Worm (Caenorhabditis elegans) whole organism, L1 larva: ENCODE data around the gene gipc-1.

Source experiments
- C04F5.9 ChIP-seq: sonication (generic microtip); optimal IDR thresholded peaks from 2 replicates; lab custom pipeline; 2016; ENCODE audit warnings: missing genetic modification characterization, missing compliant biosample characterization
- C16A3.4 ChIP-seq: fragments of 150-350 bp; optimal IDR thresholded peaks from 2 replicates; lab custom pipeline; 2014; ENCODE audit warnings: missing biosample characterization, missing genetic modification characterization
- C34B4.2 ChIP-seq: sonication (generic microtip); optimal IDR thresholded peaks from 2 replicates; lab custom pipeline; 2017; ENCODE audit warnings: mild to moderate bottlenecking, missing genetic modification characterization, missing compliant biosample characterization
- F16B12.6 ChIP-seq: fragments of 150-350 bp; optimal IDR thresholded peaks from 2 replicates; lab custom pipeline; 2014; ENCODE audit warnings: missing biosample characterization, missing genetic modification characterization
- aha-1 ChIP-seq: fragments of 150-350 bp; optimal IDR thresholded peaks from 2 replicates; lab custom pipeline; 2014; ENCODE audit warnings: missing biosample characterization, missing genetic modification characterization
- alr-1 ChIP-seq: fragments of 200-800 bp; sonication (Bioruptor generic); optimal IDR thresholded peaks from 2 replicates; lab custom pipeline; 2018; ENCODE audit warnings: borderline replicate concordance, mild to moderate bottlenecking, missing genetic modification characterization, missing compliant biosample characterization
- ama-1 ChIP-seq: fragments of 150-350 bp; optimal IDR thresholded peaks from 2 replicates; lab custom pipeline; 2014
- ceh-63 ChIP-seq: fragments of 200-800 bp; sonication (Bioruptor generic); optimal IDR thresholded peaks from 2 replicates; lab custom pipeline; 2018; ENCODE audit warnings: mild to moderate bottlenecking, missing genetic modification characterization, missing compliant biosample characterization
- ceh-82 ChIP-seq, 3 experiments: fragments of 150-350 bp in 1 of 3; sonication (generic microtip) in 2 of 3; optimal IDR thresholded peaks; 2 replicates each; lab custom pipeline; 2014 to 2017; ENCODE audit warnings: missing biosample characterization in 3 of 3, missing genetic modification characterization in 3 of 3
- dpl-1 ChIP-seq, 3 experiments: fragments of 150-350 bp in 2 of 3; sonication (generic microtip) in 1 of 3; optimal IDR thresholded peaks; 2 replicates each; lab custom pipeline; 2014 to 2017; ENCODE audit warnings: missing biosample characterization in 3 of 3, missing genetic modification characterization in 3 of 3, missing genetic modification reagents in 3 of 3
- dsc-1 ChIP-seq: sonication (generic microtip); optimal IDR thresholded peaks from 2 replicates; lab custom pipeline; 2016; ENCODE audit warnings: mild to moderate bottlenecking, missing genetic modification characterization, missing compliant biosample characterization
- egl-13 ChIP-seq: sonication (generic microtip); optimal IDR thresholded peaks from 2 replicates; lab custom pipeline; 2016; ENCODE audit warnings: missing genotype, missing genetic modification reagents, missing genetic modification characterization, missing compliant biosample characterization
- elt-2 ChIP-seq: sonication (generic microtip); optimal IDR thresholded peaks from 2 replicates; lab custom pipeline; 2016; ENCODE audit warnings: missing genetic modification characterization, mild to moderate bottlenecking, inconsistent platforms, missing compliant biosample characterization, missing genetic modification reagents
- elt-3 ChIP-seq, 6 experiments: fragments of 150-350 bp in 1 of 6; sonication (generic microtip); optimal IDR thresholded peaks; 2 replicates each; lab custom pipeline; 2017 to 2018; ENCODE audit warnings: missing biosample characterization in 6 of 6, missing genetic modification characterization in 6 of 6, inconsistent platforms in 1 of 6
- ets-5 ChIP-seq: fragments of 200-800 bp; sonication (Bioruptor generic); IDR thresholded peaks from 2 replicates; pipeline ENCODE4 v1.3.6; 2022; ENCODE audit warnings: missing genetic modification characterization, missing compliant biosample characterization
- fkh-4 ChIP-seq: sonication (generic microtip); optimal IDR thresholded peaks from 2 replicates; lab custom pipeline; 2016; ENCODE audit warnings: missing compliant biosample characterization, missing genetic modification characterization, borderline replicate concordance
- hpl-2 ChIP-seq: fragments of 150-350 bp; optimal IDR thresholded peaks from 2 replicates; lab custom pipeline; 2014; ENCODE audit warnings: missing biosample characterization, missing genetic modification reagents, missing genetic modification characterization
- isw-1 ChIP-seq: fragments of 200-800 bp; sonication (Bioruptor generic); IDR thresholded peaks from 2 replicates; pipeline ENCODE4 v1.3.6; 2022; ENCODE audit warnings: missing genetic modification characterization, missing compliant biosample characterization
- lin-13 ChIP-seq: fragments of 150-350 bp; optimal IDR thresholded peaks from 2 replicates; lab custom pipeline; 2014; ENCODE audit warnings: missing biosample characterization, missing genetic modification reagents, missing genetic modification characterization
- mab-9 ChIP-seq: fragments of 200-800 bp; sonication (Bioruptor generic); IDR thresholded peaks from 2 replicates; pipeline ENCODE4 v1.3.6; 2022; ENCODE audit warnings: missing genetic modification reagents, missing genetic modification characterization, missing compliant biosample characterization
- mdl-1 ChIP-seq, 2 experiments: fragments of 150-350 bp; optimal IDR thresholded peaks; 2 replicates each; lab custom pipeline; 2014 to 2017; ENCODE audit warnings: missing biosample characterization in 2 of 2, missing genetic modification characterization in 2 of 2, inconsistent platforms in 1 of 2
- mef-2 ChIP-seq: fragments of 150-350 bp; optimal IDR thresholded peaks from 2 replicates; lab custom pipeline; 2014; ENCODE audit warnings: missing biosample characterization, missing genetic modification characterization
- nhr-11 ChIP-seq: fragments of 150-350 bp; optimal IDR thresholded peaks from 2 replicates; lab custom pipeline; 2014; ENCODE audit warnings: missing biosample characterization, missing genetic modification characterization
- nhr-28 ChIP-seq: fragments of 150-350 bp; optimal IDR thresholded peaks from 2 replicates; lab custom pipeline; 2014; ENCODE audit warnings: missing biosample characterization, missing genetic modification characterization
- nhr-47 ChIP-seq: sonication (generic microtip); optimal IDR thresholded peaks from 2 replicates; lab custom pipeline; 2016; ENCODE audit warnings: mild to moderate bottlenecking, missing genetic modification characterization, moderate library complexity, missing compliant biosample characterization
- nhr-71 ChIP-seq: sonication (generic microtip); optimal IDR thresholded peaks from 2 replicates; lab custom pipeline; 2016; ENCODE audit warnings: mild to moderate bottlenecking, missing genetic modification characterization, moderate library complexity, missing compliant biosample characterization
- nhr-76 ChIP-seq: sonication (generic microtip); optimal IDR thresholded peaks from 2 replicates; lab custom pipeline; 2017; ENCODE audit warnings: missing biosample characterization, missing genetic modification characterization
- pag-3 ChIP-seq: sonication (generic microtip); optimal IDR thresholded peaks from 2 replicates; lab custom pipeline; 2017; ENCODE audit warnings: missing genetic modification characterization, mild to moderate bottlenecking, missing compliant biosample characterization, antibody characterized with exemption, borderline replicate concordance; ENCODE audit not compliant: insufficient read depth
- rnt-1 ChIP-seq: sonication (generic microtip); optimal IDR thresholded peaks from 2 replicates; lab custom pipeline; 2016; ENCODE audit warnings: mild to moderate bottlenecking, missing genetic modification characterization, moderate library complexity, missing compliant biosample characterization
- skn-1 ChIP-seq: fragments of 150-350 bp; optimal IDR thresholded peaks from 2 replicates; lab custom pipeline; 2014; ENCODE audit warnings: missing biosample characterization, missing genetic modification characterization
- sox-4 ChIP-seq: sonication (generic microtip); optimal IDR thresholded peaks from 2 replicates; lab custom pipeline; 2016; ENCODE audit warnings: missing genetic modification characterization, missing compliant biosample characterization
- unc-30 ChIP-seq: sonication (generic microtip); optimal IDR thresholded peaks from 2 replicates; lab custom pipeline; 2017; ENCODE audit warnings: missing biosample characterization, missing genetic modification characterization
- unc-62 ChIP-seq: fragments of 150-350 bp; optimal IDR thresholded peaks from 2 replicates; lab custom pipeline; 2014; ENCODE audit warnings: missing biosample characterization, missing genetic modification reagents, missing genetic modification characterization
- vab-15 ChIP-seq: sonication (generic microtip); optimal IDR thresholded peaks from 2 replicates; lab custom pipeline; 2017; ENCODE audit warnings: missing genotype, mild to moderate bottlenecking, missing genetic modification characterization, missing compliant biosample characterization
- xbp-1 ChIP-seq: sonication (generic microtip); optimal IDR thresholded peaks from 2 replicates; lab custom pipeline; 2016; ENCODE audit warnings: missing genetic modification characterization, missing compliant biosample characterization
- zag-1 ChIP-seq: fragments of 150-350 bp; optimal IDR thresholded peaks from 2 replicates; lab custom pipeline; 2014; ENCODE audit warnings: missing biosample characterization, missing genetic modification characterization

Gene gipc-1

DNA sequence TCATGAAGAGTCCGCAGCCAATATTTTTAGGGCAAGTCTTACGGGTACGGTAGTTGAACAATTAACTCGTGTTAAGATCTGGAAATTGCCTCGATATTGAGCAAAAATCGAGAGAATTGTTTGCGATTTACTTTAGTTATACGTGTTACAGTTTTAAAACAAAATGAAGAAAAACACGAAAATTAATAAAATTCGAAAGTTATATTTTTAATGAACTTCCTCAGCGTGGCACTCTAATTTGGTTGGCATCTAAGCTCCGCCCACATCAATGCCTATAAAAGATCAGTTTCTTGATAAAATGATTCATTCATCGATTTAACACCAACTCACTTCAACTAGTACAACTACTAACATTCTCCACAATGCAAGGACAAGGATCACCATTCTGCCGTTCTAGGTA is at the start of gene gipc-1:
Gene gipc-1 (plus strand): TSS at position 301 of the 400 bp plus-strand sequence.
- TF ChIP-seq xbp-1 (no peak), ama-1 (no peak)
- TF ChIP-seq, all 84 proteins: peak for 0

- TF ChIP-seq mef-2 (tag; lab: Kevin White, UChicago): no peak
- no peak for TF ChIP-seq elt-3 (tag; optimal IDR thresholded peaks at IDR 0.05; lab: Kevin White, UChicago)
- no peak for TF ChIP-seq ceh-82 (tag; optimal IDR thresholded peaks at IDR 0.05; lab: Kevin White, UChicago)
- TF ChIP-seq nhr-71 (tag; lab: Kevin White, UChicago): no peak
- no peak for TF ChIP-seq nhr-11 (tag; lab: Kevin White, UChicago)
- TF ChIP-seq hpl-2 (GFP tag; lab: Kevin White, UChicago): no peak
- TF ChIP-seq sox-4 (tag; lab: Kevin White, UChicago): no peak
- no peak for TF ChIP-seq unc-62 (GFP tag; lab: Kevin White, UChicago)
- no peak for TF ChIP-seq nhr-76 (tag; lab: Kevin White, UChicago)
- no peak for TF ChIP-seq fkh-4 (tag; lab: Kevin White, UChicago)
- TF ChIP-seq isw-1 (GFP tag; lab: Robert Waterston, UW): no peak
- TF ChIP-seq elt-2 (tag; lab: Kevin White, UChicago): no peak
- no peak for TF ChIP-seq skn-1
- TF ChIP-seq aha-1 (tag; lab: Kevin White, UChicago): no peak
- no peak for TF ChIP-seq ceh-63 (GFP tag; lab: Kevin White, UChicago)
- no peak for TF ChIP-seq ets-5 (GFP tag; lab: Robert Waterston, UW)
- TF ChIP-seq C34B4.2 (tag; lab: Kevin White, UChicago): no peak
Observed at ce11 chrIII:4822140-4822539, 48.4 kb upstream of the gipc-1 start, which contains the start of gene F26A1.8. TSS of gene F26A1.8 (minus strand) at chrIII:4822240.

DNA sequence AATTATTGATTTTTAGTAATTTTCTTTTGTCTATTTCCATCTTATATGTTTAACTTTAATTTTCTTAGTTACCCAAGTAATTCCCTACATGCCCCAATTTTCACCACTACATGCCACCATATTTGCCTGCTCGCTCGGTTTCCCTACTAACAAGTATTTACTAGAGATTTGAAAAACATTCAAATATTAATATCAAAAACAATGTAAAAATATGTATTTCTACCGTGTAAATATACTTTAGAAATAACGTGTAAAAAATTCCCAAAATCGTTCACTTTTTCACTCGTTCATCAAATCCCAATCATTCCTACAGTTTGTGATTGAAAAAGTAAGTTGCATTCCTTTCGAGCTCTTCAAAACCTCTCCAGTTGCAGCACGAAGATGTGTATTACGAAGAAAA is 44.0 kb upstream of the gipc-1 start, which contains the start of gene F26A1.3:
Gene F26A1.3 (plus strand): TSS at position 301 of the 400 bp plus-strand sequence.
- TF ChIP-seq nhr-28 (tag; lab: Kevin White, UChicago) (no peak), C16A3.4 (tag; lab: Kevin White, UChicago) (no peak), fkh-4 (tag; lab: Kevin White, UChicago) (no peak), pag-3 (tag; lab: Kevin White, UChicago) (no peak), vab-15 (tag; lab: Kevin White, UChicago) (no peak), mab-9 (no peak), lin-13 (GFP tag; lab: Kevin White, UChicago) (no peak), dpl-1 (GFP tag; optimal IDR thresholded peaks at IDR 0.05; lab: Kevin White, UChicago) (no peak), dsc-1 (tag; lab: Kevin White, UChicago) (no peak), nhr-76 (tag; lab: Kevin White, UChicago) (no peak), ets-5 (GFP tag; lab: Robert Waterston, UW) (no peak), C04F5.9 (tag; lab: Kevin White, UChicago) (no peak), egl-13 (no peak), unc-30 (tag; lab: Kevin White, UChicago) (no peak), alr-1 (tag; lab: Kevin White, UChicago) (no peak), zag-1 (tag; lab: Kevin White, UChicago) (no peak), rnt-1 (tag; lab: Kevin White, UChicago) (no peak), mdl-1 (tag; optimal IDR thresholded peaks at IDR 0.05; lab: Kevin White, UChicago) (no peak), nhr-47 (tag; lab: Kevin White, UChicago) (no peak)

- no peak for TF ChIP-seq ets-5 (GFP tag; lab: Robert Waterston, UW)
- no peak for TF ChIP-seq ama-1
- no peak for TF ChIP-seq F16B12.6 (tag; lab: Kevin White, UChicago)
Observed at ce11 chrIII:4829440-4829839, 41.1 kb upstream of the gipc-1 start, which contains the start of gene F26A1.9. TSS of gene F26A1.9 (minus strand) at chrIII:4829540.
